Worm (Caenorhabditis elegans): ENCODE results near the gene F43C1.5.

- no peak for TF ChIP-seq sox-2 (GFP tag; IDR thresholded peaks at IDR 0.05)
- no peak for TF ChIP-seq fkh-10 (GFP tag; optimal IDR thresholded peaks at IDR 0.05)
- TF ChIP-seq elt-4 (tag; optimal IDR thresholded peaks at IDR 0.05) = no peak
- no peak for TF ChIP-seq T23F11.4 (GFP tag; optimal IDR thresholded peaks at IDR 0.05)
- no peak for TF ChIP-seq nfya-1 (tag; optimal IDR thresholded peaks at IDR 0.05)
- no peak for TF ChIP-seq K09A11.1 (tag; optimal IDR thresholded peaks at IDR 0.05; ENCODE audit: insufficient read depth)
- no peak for TF ChIP-seq elt-2 (tag; optimal IDR thresholded peaks at IDR 0.05)
- TF ChIP-seq lin-11 (tag; optimal IDR thresholded peaks at IDR 0.05) = no peak
- TF ChIP-seq tbx-2 (tag; optimal IDR thresholded peaks at IDR 0.05) = no peak
- no peak for TF ChIP-seq ttx-3 (tag; optimal IDR thresholded peaks at IDR 0.05)
- TF ChIP-seq ztf-16 (tag; optimal IDR thresholded peaks at IDR 0.05) = no peak
- TF ChIP-seq dve-1 (tag; optimal IDR thresholded peaks at IDR 0.05) = no peak
Measured at ce11 chrIII:4221527-4221926, 7.4 kb upstream of the F43C1.5 start.
